Worm (Caenorhabditis elegans): Measurements from ENCODE around the gene C14B9.8.

Gene C14B9.8

DNA sequence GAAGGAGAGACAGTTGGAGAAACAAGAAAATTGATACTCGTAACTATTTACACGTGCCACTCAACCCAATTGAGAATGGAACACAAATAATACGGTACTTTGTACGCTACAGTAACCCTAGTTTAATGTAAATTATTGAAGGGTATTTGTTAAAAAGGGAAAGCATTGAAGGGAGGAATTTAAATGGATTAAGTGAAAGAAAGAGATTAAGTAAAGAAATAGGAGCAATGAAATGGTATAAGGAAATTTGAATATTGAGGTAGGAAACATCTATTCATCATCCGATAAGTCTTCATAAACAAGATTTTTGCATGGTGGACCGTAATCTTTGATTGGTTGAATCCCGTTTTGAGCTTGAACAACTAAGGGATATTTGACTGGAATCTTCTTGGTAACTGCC lies 33.1 kb downstream of the C14B9.8 start:
- TF ChIP-seq unc-62 (GFP tag; optimal IDR thresholded peaks at IDR 0.05): no peak

DNA sequence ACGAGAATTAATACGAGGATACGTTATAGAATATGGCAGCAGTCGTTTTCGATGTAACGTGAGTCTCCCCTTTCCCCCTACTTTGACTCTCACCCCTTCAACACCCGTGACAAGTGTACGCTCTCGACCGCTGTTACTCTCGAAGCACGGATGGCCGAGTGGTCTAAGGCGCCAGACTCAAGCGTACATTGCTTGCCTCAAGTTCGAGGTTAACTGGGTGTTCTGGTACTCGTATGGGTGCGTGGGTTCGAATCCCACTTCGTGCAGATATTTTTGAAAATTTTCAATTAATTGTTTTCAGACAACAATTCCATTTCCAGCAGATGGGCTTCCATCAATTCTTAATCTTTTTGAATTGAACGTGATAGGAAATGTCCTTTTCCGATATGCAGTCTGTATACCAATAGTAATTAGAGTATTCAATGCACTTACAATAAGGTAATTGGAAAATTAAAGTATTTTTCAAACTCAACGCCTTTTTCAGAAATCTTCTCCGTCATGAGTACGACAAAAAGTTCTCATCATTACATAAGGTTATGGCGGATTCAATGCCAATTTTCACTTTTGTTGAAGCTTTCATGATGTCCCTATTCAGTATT lies 34.9 kb downstream of the C14B9.8 start:
- no peak for TF ChIP-seq unc-62 (GFP tag; optimal IDR thresholded peaks at IDR 0.05)

DNA sequence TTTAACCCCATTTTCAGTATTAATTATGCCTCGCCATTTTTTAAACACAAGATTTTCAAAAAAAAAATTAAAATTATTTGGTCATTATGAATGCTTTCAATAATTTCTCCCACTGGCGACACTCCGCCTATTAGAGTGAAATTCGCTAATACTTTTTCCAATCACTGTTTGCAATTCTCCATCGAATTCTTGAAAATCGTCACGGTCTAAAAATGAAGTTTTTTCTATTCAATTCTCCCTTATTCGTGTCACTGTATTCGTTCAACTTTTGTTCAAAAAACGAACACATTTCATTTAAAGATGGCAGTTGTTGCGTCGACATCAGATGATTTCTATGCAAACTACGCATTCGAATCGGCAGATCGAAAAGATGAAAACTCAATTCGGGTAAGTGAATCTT lies 35.9 kb downstream of the C14B9.8 start, which contains the start of gene C14B9.3:
C14B9.3 (plus strand) TSS at position 301 of the 400 bp plus-strand sequence.
- no peak for TF ChIP-seq unc-62 (GFP tag; optimal IDR thresholded peaks at IDR 0.05)

DNA sequence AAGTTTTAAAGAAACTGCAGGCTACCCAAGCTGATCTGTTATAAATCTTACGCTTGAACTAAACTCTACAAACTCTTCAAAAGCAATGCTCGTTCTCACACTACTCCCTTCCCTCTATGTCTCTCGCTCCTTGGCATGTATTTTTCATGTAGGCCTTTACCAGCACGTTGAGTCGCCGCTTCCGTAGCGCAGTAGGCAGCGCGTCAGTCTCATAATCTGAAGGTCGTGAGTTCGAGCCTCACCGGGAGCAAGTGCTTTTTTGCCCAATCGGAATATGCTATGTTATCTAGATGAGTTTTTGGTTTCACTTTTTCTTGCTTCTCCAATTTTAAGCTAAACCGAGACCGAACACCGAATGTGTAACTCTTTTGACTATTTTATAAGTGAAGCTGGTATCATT lies 38.0 kb downstream of the C14B9.8 start:
- TF ChIP-seq unc-62 (GFP tag; optimal IDR thresholded peaks at IDR 0.05): no peak

DNA sequence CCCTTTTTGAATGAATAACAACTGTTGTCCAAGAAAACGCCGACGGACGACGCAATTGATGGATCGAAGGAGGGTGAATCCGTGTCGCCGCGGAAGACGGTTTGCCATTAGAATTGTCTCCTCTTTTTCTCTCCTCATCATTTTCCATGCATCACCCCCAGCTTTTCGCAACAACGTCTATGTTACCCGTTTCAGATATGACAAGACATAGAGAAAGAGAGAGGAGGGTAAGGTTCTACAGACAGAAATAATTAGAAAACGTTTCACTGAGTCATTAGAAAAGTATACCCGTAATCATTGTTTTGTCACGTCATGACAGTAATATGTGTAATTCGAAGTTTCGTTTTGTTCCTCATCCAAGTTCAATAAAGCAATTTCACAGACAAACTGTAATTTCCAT lies 38.7 kb downstream of the C14B9.8 start:
- no peak for TF ChIP-seq unc-62 (GFP tag; optimal IDR thresholded peaks at IDR 0.05)

DNA sequence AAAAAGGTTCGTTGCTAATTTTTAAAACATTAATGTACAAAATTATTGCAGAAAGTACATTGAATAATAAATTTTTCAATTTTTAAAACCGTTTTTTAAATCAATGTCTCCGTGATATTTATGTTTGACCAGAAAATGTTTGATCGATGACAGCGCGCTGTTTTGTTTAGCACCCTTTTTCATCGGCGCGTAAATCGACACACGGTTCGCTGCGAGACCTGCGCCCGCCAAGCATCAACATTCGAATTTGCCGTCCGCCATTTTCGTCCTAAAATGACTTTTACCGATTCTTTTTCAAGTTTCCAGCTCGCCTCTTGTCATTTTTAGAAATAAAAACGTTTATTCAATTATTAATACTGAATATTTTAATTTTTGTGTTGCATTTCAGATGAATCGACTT lies 43.5 kb downstream of the C14B9.8 start, which contains the start of gene plk-1:
plk-1 (plus strand) TSS at position 389 of the 400 bp plus-strand sequence.
- TF ChIP-seq unc-62 (GFP tag; optimal IDR thresholded peaks at IDR 0.05): no peak

DNA sequence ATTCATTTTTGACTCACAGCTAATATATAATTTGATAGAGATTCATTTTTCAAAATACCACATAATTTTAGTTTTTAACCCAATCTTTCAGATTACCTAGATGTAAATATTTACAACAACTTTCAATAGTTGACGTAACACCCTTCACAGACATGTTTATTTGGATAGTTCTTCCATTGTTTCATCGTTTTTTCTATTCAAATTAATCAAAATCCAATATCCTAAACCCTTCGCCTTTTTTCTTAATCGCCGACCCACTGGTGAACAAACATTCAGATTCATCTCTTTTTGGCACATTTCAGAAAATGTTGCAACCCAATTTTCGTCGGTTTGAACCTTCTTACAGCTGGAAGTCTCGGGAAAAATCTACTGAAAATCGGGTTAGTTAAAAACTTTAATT lies 45.4 kb downstream of the C14B9.8 start, which contains the start of gene K06H7.1:
K06H7.1 (plus strand) TSS at position 301 of the 400 bp plus-strand sequence.
- TF ChIP-seq unc-62 (GFP tag; optimal IDR thresholded peaks at IDR 0.05): no peak

DNA sequence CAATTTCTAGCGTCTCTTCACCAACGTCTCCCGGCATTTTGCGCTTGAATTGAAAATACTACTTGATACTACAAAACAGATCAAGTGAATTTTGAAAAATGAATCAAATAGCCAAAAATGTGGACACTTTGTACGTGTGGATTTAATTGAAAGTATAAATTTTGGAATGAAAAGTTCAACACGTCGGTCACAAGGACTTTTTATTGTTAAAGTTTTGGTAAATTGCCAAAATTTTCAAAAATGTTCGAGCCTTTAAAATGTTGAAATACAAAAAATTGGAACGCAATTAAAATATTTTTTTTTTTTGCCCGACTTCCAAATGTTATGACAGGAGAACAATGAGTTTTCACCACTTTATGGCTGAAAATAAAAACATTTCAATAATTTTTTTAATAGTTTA lies 46.3 kb downstream of the C14B9.8 start, which contains the start of gene K06H7.8:
K06H7.8 (minus strand) TSS at position 101 of the 400 bp plus-strand sequence.
- TF ChIP-seq unc-62 (GFP tag; optimal IDR thresholded peaks at IDR 0.05): no peak

DNA sequence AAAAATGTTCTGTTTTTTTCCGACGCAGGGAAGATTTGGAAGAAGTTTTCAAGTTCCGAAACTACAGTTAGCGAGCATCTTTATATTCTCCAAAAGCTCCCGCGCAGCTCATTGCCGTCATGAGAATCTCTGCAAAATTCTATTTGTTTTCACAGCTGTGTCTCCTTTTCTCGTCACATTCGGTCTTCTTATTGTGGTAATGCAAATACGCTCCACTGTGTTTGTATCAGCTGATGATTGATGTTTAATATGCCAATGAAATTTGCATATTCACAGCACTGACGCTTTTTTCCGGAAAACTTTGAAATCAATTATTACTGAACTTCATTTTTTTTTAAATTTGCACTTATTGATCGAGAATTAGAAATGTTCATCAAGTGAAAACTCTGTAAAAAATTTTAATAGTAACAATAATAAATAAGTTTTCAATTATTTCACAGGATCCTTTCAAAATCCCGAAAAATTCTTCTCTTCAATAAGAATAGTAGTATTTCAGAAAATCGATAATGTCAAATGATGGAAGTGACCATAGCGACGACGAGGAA lies 51.3 kb downstream of the C14B9.8 start, which contains the start of gene K06H7.2:
K06H7.2 (plus strand) TSS at position 495 of the 545 bp plus-strand sequence.
- no peak for TF ChIP-seq unc-62 (GFP tag; optimal IDR thresholded peaks at IDR 0.05)

DNA sequence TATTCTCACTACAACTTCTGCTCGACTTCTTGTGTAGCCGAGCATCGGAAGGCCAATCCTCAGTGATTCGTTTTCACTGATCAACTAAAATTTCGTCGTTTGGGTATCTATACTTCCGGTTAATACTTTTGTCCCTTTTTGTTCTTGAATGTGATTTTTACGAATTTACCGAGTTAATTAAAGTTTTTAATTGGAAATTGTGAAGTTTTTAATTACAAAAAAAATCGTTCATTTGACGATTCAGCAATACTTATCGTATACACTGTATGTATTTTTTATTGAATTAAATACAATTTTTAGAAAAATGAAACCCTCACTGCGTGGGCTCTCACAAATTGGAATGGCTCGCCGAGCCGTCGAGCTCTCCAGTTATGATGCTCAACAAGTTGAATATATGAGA lies 53.0 kb downstream of the C14B9.8 start, which contains the start of gene idi-1:
idi-1 (plus strand) TSS at position 301 of the 400 bp plus-strand sequence.
- no peak for TF ChIP-seq unc-62 (GFP tag; optimal IDR thresholded peaks at IDR 0.05)
